Worm (Caenorhabditis elegans) whole organism, young adult: ENCODE results near the gene F17C11.22.

ENCODE experiments used
- B0336.3 ChIP-seq: fragments of 200-800 bp; sonication (Bioruptor generic); IDR thresholded peaks from 2 replicates; pipeline ENCODE4 v1.3.6; 2022; ENCODE audit warnings: missing genetic modification characterization, missing compliant biosample characterization
- C06A6.2 ChIP-seq: fragments of 200-800 bp; sonication (Bioruptor generic); conservative IDR thresholded peaks from 2 replicates; pipeline ENCODE4 v1.3.6; 2022; ENCODE audit warnings: missing genetic modification characterization, missing compliant biosample characterization
- F22D6.2 ChIP-seq: sonication (generic microtip); optimal IDR thresholded peaks from 2 replicates; lab custom pipeline; 2016; ENCODE audit warnings: mild to moderate bottlenecking, missing genetic modification characterization, missing compliant biosample characterization
- F57C9.4 ChIP-seq: sonication (generic microtip); optimal IDR thresholded peaks from 2 replicates; lab custom pipeline; 2017; ENCODE audit warnings: mild to moderate bottlenecking, missing genetic modification characterization, missing compliant biosample characterization
- K11D2.4 ChIP-seq: fragments of 200-800 bp; sonication (Bioruptor generic); IDR thresholded peaks from 2 replicates; pipeline ENCODE4 v1.3.6; 2022; ENCODE audit warnings: missing genetic modification reagents, missing genetic modification characterization, missing compliant biosample characterization
- K12H6.12 ChIP-seq: fragments of 200-800 bp; sonication (Bioruptor generic); optimal IDR thresholded peaks from 2 replicates; lab custom pipeline; 2018; ENCODE audit warnings: mild to moderate bottlenecking, missing genetic modification characterization, missing compliant biosample characterization
- Y53G8AR.9 ChIP-seq: fragments of 200-800 bp; sonication (Bioruptor generic); conservative IDR thresholded peaks from 2 replicates; pipeline ENCODE4 v1.3.6; 2022; ENCODE audit warnings: missing genetic modification reagents, missing genetic modification characterization, missing compliant biosample characterization
- Y56A3A.18 ChIP-seq: fragments of 200-800 bp; sonication (Bioruptor generic); IDR thresholded peaks from 2 replicates; pipeline ENCODE4 v1.3.6; 2022; ENCODE audit warnings: missing genetic modification reagents, missing genetic modification characterization, missing compliant biosample characterization
- Y67H2A.10 ChIP-seq: fragments of 200-800 bp; sonication (Bioruptor generic); conservative IDR thresholded peaks from 2 replicates; pipeline ENCODE4 v1.3.6; 2022; ENCODE audit warnings: missing genetic modification reagents, missing genetic modification characterization, missing compliant biosample characterization
- ZK185.1 ChIP-seq: sonication (generic microtip); optimal IDR thresholded peaks from 2 replicates; lab custom pipeline; 2016; ENCODE audit warnings: mild to moderate bottlenecking, missing genetic modification characterization, missing compliant biosample characterization; ENCODE audit not compliant: poor library complexity, severe bottlenecking
- aptf-3 ChIP-seq: fragments of 200-800 bp; sonication (Bioruptor generic); IDR thresholded peaks from 2 replicates; pipeline ENCODE4 v1.3.6; 2022; ENCODE audit warnings: missing genetic modification characterization, missing compliant biosample characterization
- atf-7 ChIP-seq: sonication (generic microtip); optimal IDR thresholded peaks from 2 replicates; lab custom pipeline; 2017; ENCODE audit warnings: mild to moderate bottlenecking, missing genetic modification characterization, missing compliant biosample characterization
- attf-5 ChIP-seq: fragments of 200-800 bp; sonication (Bioruptor generic); optimal IDR thresholded peaks from 2 replicates; lab custom pipeline; 2018; ENCODE audit warnings: mild to moderate bottlenecking, missing genetic modification characterization, missing compliant biosample characterization
- attf-6 ChIP-seq: fragments of 200-800 bp; sonication (Bioruptor generic); IDR thresholded peaks from 2 replicates; pipeline ENCODE4 v1.3.6; 2022; ENCODE audit warnings: missing genetic modification reagents, missing genetic modification characterization, missing compliant biosample characterization
- bed-2 ChIP-seq: fragments of 200-800 bp; sonication (Bioruptor generic); IDR thresholded peaks from 2 replicates; pipeline ENCODE4 v1.3.6; 2022; ENCODE audit warnings: missing genetic modification reagents, missing genetic modification characterization, missing compliant biosample characterization
- cebp-1 ChIP-seq, 2 experiments: fragments of 200-800 bp in 1 of 2; sonication (Bioruptor generic) in 1 of 2; sonication (generic microtip) in 1 of 2; IDR thresholded peaks in 1 of 2; optimal IDR thresholded peaks in 1 of 2; 2 replicates each; pipeline versions ENCODE4 v1.3.6 to Lab custom; 2017 to 2022; ENCODE audit warnings: missing compliant biosample characterization in 2 of 2, missing genetic modification characterization in 2 of 2, mild to moderate bottlenecking in 1 of 2, missing genetic modification reagents in 1 of 2, moderate library complexity in 1 of 2
- ceh-27 ChIP-seq: fragments of 200-800 bp; sonication (Bioruptor generic); optimal IDR thresholded peaks from 2 replicates; lab custom pipeline; 2018; ENCODE audit warnings: mild to moderate bottlenecking, missing genetic modification characterization, moderate library complexity, missing compliant biosample characterization
- die-1 ChIP-seq: sonication (generic microtip); optimal IDR thresholded peaks from 2 replicates; lab custom pipeline; 2016; ENCODE audit warnings: missing genotype, mild to moderate bottlenecking, missing genetic modification characterization, missing compliant biosample characterization
- dpff-1 ChIP-seq: sonication (generic microtip); optimal IDR thresholded peaks from 2 replicates; lab custom pipeline; 2017; ENCODE audit warnings: mild to moderate bottlenecking, missing genetic modification characterization, missing compliant biosample characterization
- ekl-4 ChIP-seq: fragments of 200-800 bp; sonication (Bioruptor generic); IDR thresholded peaks from 2 replicates; pipeline ENCODE4 v1.3.6; 2022; ENCODE audit warnings: missing genetic modification reagents, missing genetic modification characterization, missing compliant biosample characterization
- fkh-3 ChIP-seq: sonication (generic microtip); optimal IDR thresholded peaks from 2 replicates; lab custom pipeline; 2016; ENCODE audit warnings: mild to moderate bottlenecking, missing genetic modification characterization, missing compliant biosample characterization
- gei-17 ChIP-seq: fragments of 200-800 bp; sonication (Bioruptor generic); optimal IDR thresholded peaks from 2 replicates; lab custom pipeline; 2018; ENCODE audit warnings: mild to moderate bottlenecking, missing genetic modification characterization, missing compliant biosample characterization
- hlh-12 ChIP-seq: sonication (generic microtip); optimal IDR thresholded peaks from 2 replicates; lab custom pipeline; 2016; ENCODE audit warnings: missing genetic modification characterization, missing compliant biosample characterization
- hlh-26 ChIP-seq: fragments of 200-800 bp; sonication (Bioruptor generic); conservative IDR thresholded peaks from 2 replicates; pipeline ENCODE4 v1.3.6; 2022; ENCODE audit warnings: missing genetic modification reagents, missing genetic modification characterization, missing compliant biosample characterization
- hmg-1.2 ChIP-seq: fragments of 200-800 bp; sonication (Bioruptor generic); IDR thresholded peaks from 2 replicates; pipeline ENCODE4 v1.3.6; 2022; ENCODE audit warnings: missing genetic modification reagents, missing genetic modification characterization, missing compliant biosample characterization
- let-607 ChIP-seq, 2 experiments: fragments of 200-800 bp in 1 of 2; sonication (Bioruptor generic) in 1 of 2; sonication (generic microtip) in 1 of 2; optimal IDR thresholded peaks; 2 replicates each; lab custom pipeline; 2016 to 2018; ENCODE audit warnings: mild to moderate bottlenecking in 2 of 2, missing compliant biosample characterization in 2 of 2, missing genetic modification characterization in 2 of 2, moderate library complexity in 2 of 2, missing genotype in 1 of 2
- lin-26 ChIP-seq: fragments of 200-800 bp; sonication (Bioruptor generic); IDR thresholded peaks from 2 replicates; pipeline ENCODE4 v1.3.6; 2022; ENCODE audit warnings: missing genetic modification reagents, missing genetic modification characterization, missing compliant biosample characterization
- lin-40 ChIP-seq: sonication (generic microtip); optimal IDR thresholded peaks from 2 replicates; lab custom pipeline; 2016; ENCODE audit warnings: missing genetic modification characterization, mild to moderate bottlenecking, missing compliant biosample characterization, missing genotype, missing genetic modification reagents
- lin-54 ChIP-seq: fragments of 200-800 bp; sonication (Bioruptor generic); optimal IDR thresholded peaks from 2 replicates; lab custom pipeline; 2018; ENCODE audit warnings: mild to moderate bottlenecking, missing genetic modification characterization, missing compliant biosample characterization
- lir-1 ChIP-seq: fragments of 200-800 bp; sonication (Bioruptor generic); conservative IDR thresholded peaks from 2 replicates; pipeline ENCODE4 v1.3.6; 2022; ENCODE audit warnings: missing genetic modification reagents, missing genetic modification characterization, missing compliant biosample characterization
- lsy-27 ChIP-seq: sonication (generic microtip); optimal IDR thresholded peaks from 2 replicates; lab custom pipeline; 2017; ENCODE audit warnings: missing genetic modification characterization, mild to moderate bottlenecking, missing compliant biosample characterization, antibody characterized with exemption, missing genotype, borderline replicate concordance; ENCODE audit not compliant: insufficient read depth
- madf-6 ChIP-seq: fragments of 200-800 bp; sonication (Bioruptor generic); IDR thresholded peaks from 2 replicates; pipeline ENCODE4 v1.3.6; 2022; ENCODE audit warnings: missing genetic modification reagents, missing genetic modification characterization, missing compliant biosample characterization
- mcd-1 ChIP-seq: fragments of 200-800 bp; sonication (Bioruptor generic); IDR thresholded peaks from 2 replicates; pipeline ENCODE4 v1.3.6; 2022; ENCODE audit warnings: missing genetic modification reagents, missing genetic modification characterization, missing compliant biosample characterization
- nhr-80 ChIP-seq: sonication (generic microtip); optimal IDR thresholded peaks from 2 replicates; lab custom pipeline; 2016; ENCODE audit warnings: missing genetic modification characterization, missing compliant biosample characterization
- rcor-1 ChIP-seq: fragments of 200-800 bp; sonication (Bioruptor generic); IDR thresholded peaks from 2 replicates; pipeline ENCODE4 v1.3.6; 2022; ENCODE audit warnings: missing genetic modification reagents, missing genetic modification characterization, missing compliant biosample characterization
- rec-8 ChIP-seq, 2 experiments: sonication (generic microtip); optimal IDR thresholded peaks; 2 replicates each; lab custom pipeline; 2016; ENCODE audit warnings: mild to moderate bottlenecking in 2 of 2, missing genetic modification characterization in 2 of 2, missing genetic modification reagents in 2 of 2, missing genotype in 2 of 2, missing biosample characterization in 1 of 2, missing compliant biosample characterization in 1 of 2, moderate library complexity in 1 of 2
- sea-2 ChIP-seq: fragments of 200-800 bp; sonication (Bioruptor generic); IDR thresholded peaks from 2 replicates; pipeline ENCODE4 v1.3.6; 2022; ENCODE audit warnings: missing genetic modification characterization, missing compliant biosample characterization
- snpc-4 ChIP-seq, 5 experiments: fragments of 150-350 bp in 1 of 5; sonication (generic microtip) in 4 of 5; optimal IDR thresholded peaks; 2 replicates each; lab custom pipeline; 2014 to 2018; ENCODE audit warnings: missing genetic modification characterization in 5 of 5, missing biosample characterization in 3 of 5, antibody characterized with exemption in 2 of 5, mild to moderate bottlenecking in 2 of 5, missing compliant biosample characterization in 2 of 5, missing genotype in 2 of 5, moderate library complexity in 2 of 5, missing genetic modification reagents in 1 of 5
- somi-1 ChIP-seq: fragments of 200-800 bp; sonication (Bioruptor generic); optimal IDR thresholded peaks from 2 replicates; lab custom pipeline; 2018; ENCODE audit warnings: mild to moderate bottlenecking, missing genetic modification characterization, missing compliant biosample characterization
- tbp1 ChIP-seq: fragments of 200-800 bp; sonication (Bioruptor generic); optimal IDR thresholded peaks from 2 replicates; lab custom pipeline; 2018; ENCODE audit warnings: mild to moderate bottlenecking, missing genetic modification characterization, missing compliant biosample characterization
- tlf-1 ChIP-seq: fragments of 200-800 bp; sonication (Bioruptor generic); optimal IDR thresholded peaks from 2 replicates; lab custom pipeline; 2018; ENCODE audit warnings: mild to moderate bottlenecking, missing genetic modification characterization, missing compliant biosample characterization
- unc-62 ChIP-seq: fragments of 150-350 bp; optimal IDR thresholded peaks from 2 replicates; lab custom pipeline; 2014; ENCODE audit warnings: missing biosample characterization, missing genetic modification reagents, missing genetic modification characterization
- zfh-2 ChIP-seq: fragments of 200-800 bp; sonication (Bioruptor generic); conservative IDR thresholded peaks from 2 replicates; pipeline ENCODE4 v1.3.6; 2022; ENCODE audit warnings: missing genetic modification reagents, missing genetic modification characterization, missing compliant biosample characterization
- ztf-18 ChIP-seq: sonication (generic microtip); optimal IDR thresholded peaks from 2 replicates; lab custom pipeline; 2016; ENCODE audit warnings: missing genotype, mild to moderate bottlenecking, missing genetic modification characterization, missing compliant biosample characterization
- ztf-26 ChIP-seq: sonication (generic microtip); optimal IDR thresholded peaks from 2 replicates; lab custom pipeline; 2017; ENCODE audit warnings: missing genetic modification characterization, missing compliant biosample characterization

Gene F17C11.22

ce11 chrV:10951655-10952278 is 18.2 kb downstream of the F17C11.22 start, which contains the start of gene F17C11.4:
F17C11.4 (plus strand) TSS chrV:10951860.
- TF ChIP-seq tlf-1 (GFP tag; lab: Kevin White, UChicago) (no peak), somi-1 (GFP tag; lab: Kevin White, UChicago) (peak; percentile 85), Y53G8AR.9 (GFP tag; lab: Robert Waterston, UW) (no peak), die-1 (tag; lab: Kevin White, UChicago) (peak; percentile 33), snpc-4 (GFP tag; optimal IDR thresholded peaks at IDR 0.05; lab: Kevin White, UChicago) (no peak), snpc-4 (tag; optimal IDR thresholded peaks at IDR 0.05; lab: Kevin White, UChicago) (peak in 2 of 4 experiments; percentile 33 to 40), hmg-1.2 (GFP tag; lab: Robert Waterston, UW) (peak; percentile 53; the same call in 1 of the 2 replicates), cebp-1 (GFP tag; IDR thresholded peaks at IDR 0.05; lab: Robert Waterston, UW) (peak; percentile 77), cebp-1 (tag; optimal IDR thresholded peaks at IDR 0.05; lab: Kevin White, UChicago) (peak; percentile 91), F22D6.2 (tag; lab: Kevin White, UChicago) (peak; percentile 18), lin-26 (GFP tag; lab: Robert Waterston, UW) (peak; percentile 66; the same call in 1 of the 2 replicates), dpff-1 (tag; lab: Kevin White, UChicago) (no peak), attf-6 (GFP tag; lab: Robert Waterston, UW) (no peak), B0336.3 (peak; percentile 43), rec-8 (tag; optimal IDR thresholded peaks at IDR 0.05; lab: Kevin White, UChicago) (no peak), let-607 (tag; optimal IDR thresholded peaks at IDR 0.05; lab: Kevin White, UChicago) (peak; percentile 38 to 44), K11D2.4 (GFP tag; lab: Robert Waterston, UW) (peak; percentile 69; the same call in 1 of the 2 replicates), ztf-26 (tag; lab: Kevin White, UChicago) (peak; percentile 39), nhr-80 (peak; percentile 85), lin-54 (GFP tag; lab: Kevin White, UChicago) (peak; percentile 20), ZK185.1 (tag; lab: Kevin White, UChicago) (peak; percentile 62), unc-62 (GFP tag; lab: Kevin White, UChicago) (peak; percentile 41), lsy-27 (no peak), hlh-26 (GFP tag; lab: Robert Waterston, UW) (no peak), gei-17 (peak; percentile 2), fkh-3 (tag; lab: Kevin White, UChicago) (no peak), aptf-3 (GFP tag; lab: Robert Waterston, UW) (no peak), F57C9.4 (tag; lab: Kevin White, UChicago) (peak; percentile 20), zfh-2 (GFP tag; lab: Robert Waterston, UW) (peak; percentile 64), ekl-4 (GFP tag; lab: Robert Waterston, UW) (peak; percentile 40; the same call in 1 of the 2 replicates), madf-6 (GFP tag; lab: Robert Waterston, UW) (0 out of 2 replicates have a peak, but pooled peaks have one; percentile 13), C06A6.2 (GFP tag; lab: Robert Waterston, UW) (0 out of 2 replicates have a peak, but pooled peaks have one; percentile 41), ceh-27 (GFP tag; lab: Kevin White, UChicago) (no peak), mcd-1 (GFP tag; lab: Robert Waterston, UW) (peak; percentile 37; the same call in 1 of the 2 replicates), hlh-12 (tag; lab: Kevin White, UChicago) (no peak), lir-1 (no peak; the same call in 1 of the 2 replicates), K12H6.12 (tag; lab: Kevin White, UChicago) (peak; percentile 66), tbp1 (GFP tag; lab: Kevin White, UChicago) (peak; percentile 50), rcor-1 (GFP tag; lab: Robert Waterston, UW) (0 out of 2 replicates have a peak, but pooled peaks have one; percentile 10), sea-2 (GFP tag; lab: Robert Waterston, UW) (no peak), bed-2 (no peak), atf-7 (peak; percentile 62), ztf-18 (peak; percentile 31), lin-40 (tag; lab: Kevin White, UChicago) (peak; percentile 67), Y56A3A.18 (no peak), attf-5 (GFP tag; lab: Kevin White, UChicago) (peak; percentile 74), Y67H2A.10 (no peak)
